Worm (Caenorhabditis elegans) whole organism, early embryonic: ENCODE results near the gene Y44A6D.3.

Source experiments
- B0310.2 ChIP-seq: sonication (generic microtip); optimal IDR thresholded peaks from 2 replicates; lab custom pipeline; 2016; ENCODE audit warnings: mild to moderate bottlenecking, missing genetic modification characterization, missing compliant biosample characterization
- F13C5.2 ChIP-seq: sonication (generic microtip); optimal IDR thresholded peaks from 2 replicates; lab custom pipeline; 2017; ENCODE audit warnings: mild to moderate bottlenecking, missing genetic modification characterization, inconsistent platforms, missing compliant biosample characterization
- aly-1 ChIP-seq: sonication (generic microtip); optimal IDR thresholded peaks from 2 replicates; lab custom pipeline; 2016; ENCODE audit warnings: missing genetic modification characterization, missing compliant biosample characterization
- ama-1 ChIP-seq: fragments of 150-350 bp; optimal IDR thresholded peaks from 2 replicates; lab custom pipeline; 2014
- ceh-13 ChIP-seq: fragments of 200-800 bp; sonication (Bioruptor generic); optimal IDR thresholded peaks from 2 replicates; lab custom pipeline; 2018; ENCODE audit warnings: mild to moderate bottlenecking, missing genetic modification characterization, missing compliant biosample characterization
- ceh-36 ChIP-seq: sonication (generic microtip); optimal IDR thresholded peaks from 2 replicates; lab custom pipeline; 2016; ENCODE audit warnings: missing genetic modification characterization, inconsistent platforms, missing compliant biosample characterization
- ets-7 ChIP-seq: sonication (generic microtip); optimal IDR thresholded peaks from 2 replicates; lab custom pipeline; 2016; ENCODE audit warnings: missing genotype, missing genetic modification characterization, missing compliant biosample characterization
- flt-1 ChIP-seq: fragments of 200-800 bp; sonication (Bioruptor generic); IDR thresholded peaks from 2 replicates; pipeline ENCODE4 v1.3.6; 2022; ENCODE audit warnings: missing genetic modification characterization, missing compliant biosample characterization
- hmbx-1 ChIP-seq: sonication (generic microtip); optimal IDR thresholded peaks from 2 replicates; lab custom pipeline; 2016; ENCODE audit warnings: mild to moderate bottlenecking, missing genetic modification characterization, missing compliant biosample characterization
- hmg-4 ChIP-seq: fragments of 200-800 bp; sonication (Bioruptor generic); optimal IDR thresholded peaks from 2 replicates; lab custom pipeline; 2018; ENCODE audit warnings: mild to moderate bottlenecking, missing genetic modification characterization, missing compliant biosample characterization
- hnd-1 ChIP-seq: sonication (generic microtip); optimal IDR thresholded peaks from 2 replicates; lab custom pipeline; 2016; ENCODE audit warnings: missing genetic modification characterization, missing compliant biosample characterization
- pes-1 ChIP-seq: fragments of 200-800 bp; sonication (Bioruptor generic); IDR thresholded peaks from 2 replicates; pipeline ENCODE4 v1.3.6; 2022; ENCODE audit warnings: missing genetic modification reagents, missing genetic modification characterization, missing compliant biosample characterization
- scrt-1 ChIP-seq: fragments of 200-800 bp; sonication (Bioruptor generic); IDR thresholded peaks from 2 replicates; pipeline ENCODE4 v1.3.6; 2022; ENCODE audit warnings: missing genetic modification characterization, missing compliant biosample characterization
- sea-1 ChIP-seq: fragments of 200-800 bp; sonication (Bioruptor generic); conservative IDR thresholded peaks from 2 replicates; pipeline ENCODE4 v1.3.6; 2022; ENCODE audit warnings: missing genetic modification characterization, missing compliant biosample characterization
- tbx-11 ChIP-seq: fragments of 200-800 bp; sonication (Bioruptor generic); IDR thresholded peaks from 2 replicates; pipeline ENCODE4 v1.3.6; 2022; ENCODE audit warnings: missing genetic modification characterization, missing compliant biosample characterization
- tbx-37 ChIP-seq: fragments of 200-800 bp; sonication (Bioruptor generic); conservative IDR thresholded peaks from 2 replicates; pipeline ENCODE4 v1.3.6; 2022; ENCODE audit warnings: missing genetic modification reagents, missing genetic modification characterization, missing compliant biosample characterization
- tra-4 ChIP-seq: sonication (generic microtip); optimal IDR thresholded peaks from 2 replicates; lab custom pipeline; 2017; ENCODE audit warnings: missing genetic modification characterization, missing compliant biosample characterization

Gene Y44A6D.3

ce11 chrV:20792371-20792890 lies at the start of gene Y44A6D.3:
Gene Y44A6D.3 (minus strand): TSS chrV:20792421.
- TF ChIP-seq hmg-4 (no peak), ama-1 (lab: Kevin White, UChicago) (no peak), flt-1 (GFP tag; lab: Robert Waterston, UW) (no peak), ets-7 (no peak), ceh-36 (tag; lab: Kevin White, UChicago) (no peak), ceh-13 (GFP tag; lab: Kevin White, UChicago) (no peak), pes-1 (GFP tag; lab: Robert Waterston, UW) (no peak)

ce11 chrV:20841484-20841883 lies 49.3 kb upstream of the Y44A6D.3 start:
- TF ChIP-seq B0310.2 (tag; lab: Kevin White, UChicago) (no peak), tbx-11 (GFP tag; lab: Robert Waterston, UW) (no peak), hmbx-1 (tag; lab: Kevin White, UChicago) (no peak), hnd-1 (tag; lab: Kevin White, UChicago) (no peak), tra-4 (tag; lab: Kevin White, UChicago) (no peak), pes-1 (GFP tag; lab: Robert Waterston, UW) (no peak), ets-7 (no peak)

- TF ChIP-seq sea-1 (GFP tag; lab: Robert Waterston, UW) (0 out of 2 replicates have a peak, but pooled peaks have one; percentile 29), pes-1 (GFP tag; lab: Robert Waterston, UW) (peak; percentile 63)
Observed at ce11 chrV:20839307-20839909, 47.2 kb upstream of the Y44A6D.3 start.

ce11 chrV:20838565-20838964 lies 46.3 kb upstream of the Y44A6D.3 start, which contains the start of gene exos-7:
Gene exos-7 (plus strand): TSS chrV:20838865.
- TF ChIP-seq ceh-13 (GFP tag; lab: Kevin White, UChicago) (no peak), flt-1 (GFP tag; lab: Robert Waterston, UW) (no peak), ets-7 (no peak), aly-1 (tag; lab: Kevin White, UChicago) (no peak), hnd-1 (tag; lab: Kevin White, UChicago) (no peak), F13C5.2 (tag; lab: Kevin White, UChicago) (no peak), hmbx-1 (tag; lab: Kevin White, UChicago) (no peak), hmg-4 (no peak), ceh-36 (tag; lab: Kevin White, UChicago) (no peak), scrt-1 (GFP tag; lab: Robert Waterston, UW) (no peak)

ce11 chrV:20837765-20838164 lies 45.5 kb upstream of the Y44A6D.3 start, which contains the start of gene mrps-12:
Gene mrps-12 (plus strand): TSS chrV:20838080.
- TF ChIP-seq pes-1 (GFP tag; lab: Robert Waterston, UW) (0 out of 2 replicates have a peak, but pooled peaks have one; percentile 3), aly-1 (tag; lab: Kevin White, UChicago) (no peak)

ce11 chrV:20832554-20832963 lies 40.3 kb upstream of the Y44A6D.3 start:
- no peak for TF ChIP-seq tra-4 (tag; lab: Kevin White, UChicago)
- TF ChIP-seq flt-1 (GFP tag; lab: Robert Waterston, UW): no peak
- no peak for TF ChIP-seq aly-1 (tag; lab: Kevin White, UChicago)
- no peak for TF ChIP-seq F13C5.2 (tag; lab: Kevin White, UChicago)
- TF ChIP-seq sea-1 (GFP tag; lab: Robert Waterston, UW): no peak
- no peak for TF ChIP-seq ama-1 (lab: Kevin White, UChicago)
- TF ChIP-seq pes-1 (GFP tag; lab: Robert Waterston, UW): 0 out of 2 replicates have a peak, but pooled peaks have one; percentile 52
- TF ChIP-seq ceh-36 (tag; lab: Kevin White, UChicago): no peak
- TF ChIP-seq hmbx-1 (tag; lab: Kevin White, UChicago): no peak
- TF ChIP-seq tbx-37 (GFP tag; lab: Robert Waterston, UW): 0 out of 2 replicates have a peak, but pooled peaks have one; percentile 6
- TF ChIP-seq ceh-13 (GFP tag; lab: Kevin White, UChicago): peak; percentile 24
- no peak for TF ChIP-seq B0310.2 (tag; lab: Kevin White, UChicago)
- TF ChIP-seq tbx-11 (GFP tag; lab: Robert Waterston, UW): no peak
- TF ChIP-seq hmg-4: no peak
- TF ChIP-seq ets-7: no peak

ce11 chrV:20831867-20832266 lies 39.6 kb upstream of the Y44A6D.3 start:
- TF ChIP-seq ceh-36 (tag; lab: Kevin White, UChicago): no peak
- no peak for TF ChIP-seq aly-1 (tag; lab: Kevin White, UChicago)

- TF ChIP-seq scrt-1 (GFP tag; lab: Robert Waterston, UW) (no peak), hnd-1 (tag; lab: Kevin White, UChicago) (no peak), tbx-11 (GFP tag; lab: Robert Waterston, UW) (no peak), tbx-37 (GFP tag; lab: Robert Waterston, UW) (no peak), F13C5.2 (tag; lab: Kevin White, UChicago) (no peak), ama-1 (lab: Kevin White, UChicago) (no peak)
Observed at ce11 chrV:20830409-20830808, 38.2 kb upstream of the Y44A6D.3 start.
